Fruit fly (Drosophila melanogaster) whole organism, embryonic: Measurements from ENCODE around the gene Or85b.

ENCODE experiments used
- ATbp ChIP-seq: fragments of 200-800 bp; sonication (Bioruptor generic); optimal IDR thresholded peaks from 2 replicates; lab custom pipeline; 2017; ENCODE audit warnings: missing biosample characterization, mild to moderate bottlenecking, missing genetic modification characterization, missing genetic modification reagents
- Awh ChIP-seq: fragments of 200-800 bp; sonication (Bioruptor generic); IDR thresholded peaks from 2 replicates; pipeline ENCODE4, ENCODE4 v1.3.6; 2022; ENCODE audit warnings: missing biosample characterization, missing genetic modification characterization
- CG10267 ChIP-seq: fragments of 200-800 bp; sonication (Bioruptor generic); optimal IDR thresholded peaks from 2 replicates; lab custom pipeline; 2018; ENCODE audit warnings: missing biosample characterization, mild to moderate bottlenecking, missing genetic modification characterization, moderate library complexity
- CG10565 ChIP-seq: fragments of 200-800 bp; sonication (Bioruptor generic); optimal IDR thresholded peaks from 3 replicates; lab custom pipeline; 2016; ENCODE audit warnings: missing biosample characterization, mild to moderate bottlenecking, missing genetic modification characterization
- CG11247 ChIP-seq: fragments of 200-800 bp; sonication (Bioruptor generic); IDR thresholded peaks from 2 replicates; pipeline ENCODE4 v1.3.6; 2022; ENCODE audit warnings: missing biosample characterization, missing genetic modification characterization
- CG11696 ChIP-seq: fragments of 200-800 bp; sonication (Bioruptor generic); IDR thresholded peaks from 2 replicates; pipeline ENCODE4 v1.3.6; 2022; ENCODE audit warnings: missing biosample characterization, missing genetic modification characterization
- CG14014 ChIP-seq: fragments of 200-800 bp; sonication (Bioruptor generic); IDR thresholded peaks from 2 replicates; pipeline ENCODE4 v1.3.6; 2022; ENCODE audit warnings: missing biosample characterization, missing genetic modification characterization
- CG14965 ChIP-seq: fragments of 200-800 bp; sonication (Bioruptor generic); optimal IDR thresholded peaks from 2 replicates; lab custom pipeline; 2016; ENCODE audit warnings: missing biosample characterization, missing genetic modification characterization, borderline replicate concordance
- CG31224 ChIP-seq: fragments of 200-800 bp; sonication (Bioruptor generic); IDR thresholded peaks from 2 replicates; pipeline ENCODE4 v1.3.6; 2022; ENCODE audit warnings: missing biosample characterization, missing genetic modification characterization
- CG32532 ChIP-seq: fragments of 200-800 bp; sonication (Bioruptor generic); IDR thresholded peaks from 2 replicates; pipeline ENCODE4 v1.3.6; 2022; ENCODE audit warnings: missing biosample characterization, missing genetic modification characterization
- CG33213 ChIP-seq: fragments of 200-800 bp; sonication (Bioruptor generic); optimal IDR thresholded peaks from 3 replicates; lab custom pipeline; 2016; ENCODE audit warnings: missing biosample characterization, missing genetic modification characterization
- CG34422 ChIP-seq: fragments of 200-800 bp; sonication (Bioruptor generic); IDR thresholded peaks from 3 replicates; pipeline ENCODE4 v1.3.6; 2022; ENCODE audit warnings: missing biosample characterization, missing genetic modification characterization
- CG43689 ChIP-seq: fragments of 200-800 bp; sonication (Bioruptor generic); IDR thresholded peaks from 2 replicates; pipeline ENCODE4 v1.3.6; 2022; ENCODE audit warnings: missing biosample characterization, missing genetic modification characterization
- CG4730 ChIP-seq: fragments of 200-800 bp; sonication (Bioruptor generic); IDR thresholded peaks from 2 replicates; pipeline ENCODE4 v1.3.6; 2022; ENCODE audit warnings: missing biosample characterization, missing genetic modification characterization
- CG6175 ChIP-seq: fragments of 200-800 bp; sonication (Bioruptor generic); IDR thresholded peaks from 3 replicates; pipeline ENCODE4 v1.3.6; 2022; ENCODE audit warnings: missing biosample characterization, missing genetic modification characterization
- CG6813 ChIP-seq: fragments of 200-800 bp; sonication (Bioruptor generic); optimal IDR thresholded peaks from 2 replicates; lab custom pipeline; 2017; ENCODE audit warnings: missing biosample characterization, missing genetic modification characterization, mild to moderate bottlenecking, moderate library complexity, missing genetic modification reagents
- CG7271 ChIP-seq: fragments of 200-800 bp; sonication (Bioruptor generic); optimal IDR thresholded peaks from 2 replicates; lab custom pipeline; 2018; ENCODE audit warnings: missing biosample characterization, mild to moderate bottlenecking, missing genetic modification characterization, moderate library complexity
- CG7372 ChIP-seq: fragments of 200-800 bp; sonication (Bioruptor generic); IDR thresholded peaks from 2 replicates; pipeline ENCODE4 v1.3.6; 2022; ENCODE audit warnings: missing biosample characterization, missing genetic modification characterization
- CG8281 ChIP-seq: fragments of 200-800 bp; sonication (Bioruptor generic); optimal IDR thresholded peaks from 2 replicates; lab custom pipeline; 2018; ENCODE audit warnings: missing biosample characterization, mild to moderate bottlenecking, missing genetic modification characterization, moderate library complexity
- CG9437 ChIP-seq: fragments of 200-800 bp; sonication (Bioruptor generic); optimal IDR thresholded peaks from 2 replicates; lab custom pipeline; 2018; ENCODE audit warnings: missing biosample characterization, mild to moderate bottlenecking, missing genetic modification characterization
- Deaf1 ChIP-seq: fragments of 200-800 bp; optimal IDR thresholded peaks from 3 replicates; lab custom pipeline; 2019; ENCODE audit warnings: missing biosample characterization, mild to moderate bottlenecking, missing genetic modification characterization, moderate library complexity
- Dip3 ChIP-seq: fragments of 200-800 bp; sonication (Bioruptor generic); optimal IDR thresholded peaks from 3 replicates; lab custom pipeline; 2016; ENCODE audit warnings: missing biosample characterization, missing genetic modification characterization
- Doc3 ChIP-seq: fragments of 200-800 bp; sonication (Bioruptor generic); IDR thresholded peaks from 3 replicates; pipeline ENCODE4 v1.3.6; 2022; ENCODE audit warnings: missing biosample characterization, missing genetic modification characterization; ENCODE audit not compliant: partially characterized antibody
- Elba2 ChIP-seq: fragments of 200-800 bp; sonication (Bioruptor generic); optimal IDR thresholded peaks from 3 replicates; lab custom pipeline; 2016; ENCODE audit warnings: missing biosample characterization, missing genetic modification characterization
- Ets97D ChIP-seq: fragments of 200-800 bp; sonication (Bioruptor generic); optimal IDR thresholded peaks from 3 replicates; lab custom pipeline; 2016; ENCODE audit warnings: missing biosample characterization, missing genetic modification characterization
- HLH4C ChIP-seq: fragments of 200-800 bp; sonication (Bioruptor generic); IDR thresholded peaks from 3 replicates; pipeline ENCODE4 v1.3.6; 2022; ENCODE audit warnings: missing biosample characterization, missing genetic modification characterization; ENCODE audit not compliant: partially characterized antibody
- Hey ChIP-seq: fragments of 200-800 bp; sonication (Bioruptor generic); optimal IDR thresholded peaks from 3 replicates; lab custom pipeline; 2018; ENCODE audit warnings: missing biosample characterization, mild to moderate bottlenecking, missing genetic modification characterization
- Hr39 ChIP-seq: fragments of >200 bp; optimal IDR thresholded peaks from 2 replicates; lab custom pipeline; 2017
- Hsf ChIP-seq: fragments of 200-800 bp; sonication (Bioruptor generic); optimal IDR thresholded peaks from 3 replicates; lab custom pipeline; 2016; ENCODE audit warnings: missing biosample characterization, missing genetic modification characterization
- Jarid2 ChIP-seq: fragments of 200-800 bp; sonication (Bioruptor generic); optimal IDR thresholded peaks from 3 replicates; lab custom pipeline; 2017; ENCODE audit warnings: mild to moderate bottlenecking, missing biosample characterization, missing genetic modification reagents, missing genetic modification characterization
- Lhr ChIP-seq: fragments of 200-800 bp; sonication (Bioruptor generic); optimal IDR thresholded peaks from 3 replicates; lab custom pipeline; 2017; ENCODE audit warnings: mild to moderate bottlenecking, missing biosample characterization, missing genetic modification reagents, missing genetic modification characterization
- MTF-1 ChIP-seq: fragments of 200-800 bp; sonication (Bioruptor generic); optimal IDR thresholded peaks from 2 replicates; lab custom pipeline; 2018; ENCODE audit warnings: missing biosample characterization, mild to moderate bottlenecking, missing genetic modification characterization, borderline replicate concordance
- NC2α ChIP-seq: fragments of 200-800 bp; sonication (Bioruptor generic); optimal IDR thresholded peaks from 2 replicates; lab custom pipeline; 2016; ENCODE audit warnings: missing biosample characterization, missing genetic modification characterization
- PHDP ChIP-seq: fragments of 200-800 bp; sonication (Bioruptor generic); optimal IDR thresholded peaks from 3 replicates; lab custom pipeline; 2018; ENCODE audit warnings: missing biosample characterization, mild to moderate bottlenecking, missing genetic modification characterization, moderate library complexity
- Side ChIP-seq: fragments of 200-800 bp; sonication (Bioruptor generic); optimal IDR thresholded peaks from 2 replicates; lab custom pipeline; 2016; ENCODE audit warnings: missing biosample characterization, missing genetic modification characterization
- Ssrp ChIP-seq: fragments of 200-800 bp; sonication (Bioruptor generic); optimal IDR thresholded peaks from 2 replicates; lab custom pipeline; 2018; ENCODE audit warnings: missing biosample characterization, mild to moderate bottlenecking, missing genetic modification characterization, moderate library complexity
- amos ChIP-seq: fragments of 200-800 bp; sonication (Bioruptor generic); IDR thresholded peaks from 2 replicates; pipeline ENCODE4 v1.3.6; 2022; ENCODE audit warnings: missing biosample characterization, missing genetic modification characterization; ENCODE audit not compliant: partially characterized antibody
- btn ChIP-seq: fragments of 200-800 bp; sonication (Bioruptor generic); optimal IDR thresholded peaks from 2 replicates; lab custom pipeline; 2016; ENCODE audit warnings: missing biosample characterization, missing genetic modification characterization
- chif ChIP-seq, 2 experiments: fragments of 200-800 bp; sonication (Bioruptor generic); optimal IDR thresholded peaks; 3 replicates each; lab custom pipeline; 2016; ENCODE audit warnings: missing biosample characterization in 2 of 2, missing genetic modification characterization in 2 of 2
- ci ChIP-seq: fragments of 200-800 bp; sonication (Bioruptor generic); IDR thresholded peaks from 3 replicates; pipeline ENCODE4 v1.3.6; 2022; ENCODE audit warnings: missing biosample characterization, missing genetic modification characterization
- dpn ChIP-seq, 2 experiments: fragments of 200-800 bp; sonication (Bioruptor generic); optimal IDR thresholded peaks; 3 replicates each; lab custom pipeline; 2016; ENCODE audit warnings: missing biosample characterization in 2 of 2, missing genetic modification characterization in 2 of 2
- fd102C ChIP-seq: fragments of 200-800 bp; sonication (Bioruptor generic); optimal IDR thresholded peaks from 2 replicates; lab custom pipeline; 2018; ENCODE audit warnings: missing biosample characterization, mild to moderate bottlenecking, missing genetic modification characterization, moderate library complexity
- hth ChIP-seq: fragments of >200 bp; optimal IDR thresholded peaks from 2 replicates; lab custom pipeline; 2017; ENCODE audit warnings: inconsistent platforms
- lilli ChIP-seq: fragments of 200-800 bp; sonication (Bioruptor generic); optimal IDR thresholded peaks from 3 replicates; lab custom pipeline; 2016; ENCODE audit warnings: missing biosample characterization, missing genetic modification characterization
- mld ChIP-seq: fragments of 200-800 bp; sonication (Bioruptor generic); IDR thresholded peaks from 3 replicates; pipeline ENCODE4 v1.3.6; 2022; ENCODE audit warnings: missing biosample characterization, missing genetic modification characterization; ENCODE audit not compliant: partially characterized antibody
- nerfin-1 ChIP-seq: fragments of 200-800 bp; sonication (Bioruptor generic); optimal IDR thresholded peaks from 3 replicates; lab custom pipeline; 2019; ENCODE audit warnings: missing biosample characterization, mild to moderate bottlenecking, missing genetic modification characterization, moderate library complexity
- p53 ChIP-seq: fragments of 200-800 bp; sonication (Bioruptor generic); optimal IDR thresholded peaks from 2 replicates; lab custom pipeline; 2016; ENCODE audit warnings: missing biosample characterization, missing genetic modification characterization
- slou ChIP-seq: fragments of 200-800 bp; sonication (Bioruptor generic); optimal IDR thresholded peaks from 3 replicates; lab custom pipeline; 2016; ENCODE audit warnings: missing biosample characterization, missing genetic modification characterization
- sna ChIP-seq: fragments of 200-800 bp; sonication (Bioruptor generic); IDR thresholded peaks from 2 replicates; pipeline ENCODE4 v1.3.6; 2022; ENCODE audit warnings: missing biosample characterization, missing genetic modification characterization; ENCODE audit not compliant: partially characterized antibody
- wek ChIP-seq: fragments of 200-800 bp; sonication (Bioruptor generic); optimal IDR thresholded peaks from 3 replicates; lab custom pipeline; 2018; ENCODE audit warnings: missing biosample characterization, mild to moderate bottlenecking, missing genetic modification characterization, moderate library complexity
- z ChIP-seq: fragments of 200-800 bp; sonication (Bioruptor generic); IDR thresholded peaks from 3 replicates; pipeline ENCODE4 v1.3.6; 2022; ENCODE audit warnings: missing biosample characterization, missing genetic modification characterization

Gene Or85b

DNA sequence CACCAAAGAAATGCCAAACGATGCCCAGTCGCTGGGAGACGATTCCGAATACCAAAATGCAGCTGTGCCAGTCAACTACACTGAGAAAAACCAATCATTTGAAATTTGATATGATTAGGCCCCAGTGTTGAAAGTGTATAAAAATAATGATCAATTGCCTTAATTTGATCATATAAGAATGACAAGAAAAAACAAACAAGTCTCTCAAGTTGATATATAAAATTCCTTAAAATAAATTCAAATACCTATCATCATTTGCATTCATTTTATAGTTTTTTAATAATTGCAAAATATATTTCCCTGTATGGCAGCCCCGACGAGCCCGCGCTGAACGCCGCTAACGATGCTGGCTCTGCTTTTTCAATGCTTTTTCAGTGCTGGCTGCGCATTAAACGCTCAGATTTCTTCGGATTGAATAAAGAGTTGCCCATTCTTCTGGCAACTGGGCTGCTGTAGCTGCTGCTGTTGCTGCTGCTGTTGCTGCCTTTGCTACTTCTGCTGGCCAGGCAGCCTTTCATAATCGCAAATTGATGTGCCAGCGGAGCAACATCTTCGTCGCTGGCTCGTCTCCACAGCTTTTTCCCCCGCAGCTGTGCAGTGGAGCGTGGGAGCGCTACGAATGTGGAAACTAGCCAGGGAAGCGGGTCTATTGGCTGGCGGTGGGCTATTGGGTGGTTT is 41.3 kb downstream of the Or85b start (continued):
- no peak for TF ChIP-seq CG4730 (GFP tag; lab: Robert Waterston, UW)
- no peak for TF ChIP-seq z (GFP tag; lab: Robert Waterston, UW)
- no peak for TF ChIP-seq Hr39 (lab: Kevin White, UChicago)
- TF ChIP-seq Deaf1 (tag; lab: Kevin White, UChicago), result no peak
- no peak for TF ChIP-seq btn (GFP tag; lab: Kevin White, UChicago)
- TF ChIP-seq amos (GFP tag; lab: Robert Waterston, UW), result no peak
- no peak for TF ChIP-seq NC2α (GFP tag; lab: Kevin White, UChicago)
- TF ChIP-seq Hey, result no peak
- TF ChIP-seq nerfin-1 (tag; lab: Kevin White, UChicago), result no peak
- no peak for TF ChIP-seq Elba2
- peak; percentile 25 for TF ChIP-seq PHDP (tag; lab: Kevin White, UChicago)
- TF ChIP-seq wek (GFP tag; lab: Kevin White, UChicago), result no peak
- TF ChIP-seq hth, result no peak
- TF ChIP-seq CG6175 (GFP tag; lab: Robert Waterston, UW), result 0 out of 3 replicates have a peak, but pooled peaks have one; percentile 53
- no peak for TF ChIP-seq CG8281
- no peak for TF ChIP-seq CG34422 (GFP tag; lab: Robert Waterston, UW)
- no peak for TF ChIP-seq CG10565 (GFP tag; lab: Kevin White, UChicago)
- no peak for TF ChIP-seq p53 (GFP tag; lab: Kevin White, UChicago)
- no peak for TF ChIP-seq Awh (GFP tag; lab: Robert Waterston, UW)
- no peak for TF ChIP-seq mld (GFP tag; lab: Robert Waterston, UW)
- TF ChIP-seq Hsf (GFP tag; lab: Kevin White, UChicago), result no peak
- no peak for TF ChIP-seq CG14965 (GFP tag; lab: Kevin White, UChicago)
- TF ChIP-seq ci (GFP tag; lab: Robert Waterston, UW), result no peak
- TF ChIP-seq CG11247, result no peak
- TF ChIP-seq CG7372 (GFP tag; lab: Robert Waterston, UW), result no peak
- TF ChIP-seq Ets97D (GFP tag; lab: Kevin White, UChicago), result no peak
- no peak for TF ChIP-seq lilli
- peak in 1 of 2 experiments; percentile 23 for TF ChIP-seq dpn (GFP tag; optimal IDR thresholded peaks at IDR 0.05; lab: Kevin White, UChicago)
- TF ChIP-seq HLH4C (GFP tag; lab: Robert Waterston, UW), result no peak
- TF ChIP-seq CG9437, result peak; percentile 0
- no peak for TF ChIP-seq Dip3 (GFP tag; lab: Kevin White, UChicago)
- no peak for TF ChIP-seq Side (GFP tag; lab: Kevin White, UChicago)
- TF ChIP-seq CG32532 (GFP tag; lab: Robert Waterston, UW), result no peak
- no peak for TF ChIP-seq CG6813 (GFP tag; lab: Kevin White, UChicago)
- TF ChIP-seq ATbp (GFP tag; lab: Kevin White, UChicago), result peak; percentile 19
- no peak for TF ChIP-seq MTF-1 (GFP tag; lab: Kevin White, UChicago)
- TF ChIP-seq slou (GFP tag; lab: Kevin White, UChicago), result no peak
- TF ChIP-seq CG43689 (GFP tag; lab: Robert Waterston, UW), result no peak
- peak; percentile 19 for TF ChIP-seq CG10267 (tag; lab: Kevin White, UChicago)
- TF ChIP-seq CG33213 (GFP tag; lab: Kevin White, UChicago), result no peak
- TF ChIP-seq CG14014 (GFP tag; lab: Robert Waterston, UW), result no peak
- no peak for TF ChIP-seq Jarid2
- TF ChIP-seq CG11696 (GFP tag; lab: Robert Waterston, UW), result no peak
- no peak for TF ChIP-seq sna (GFP tag; lab: Robert Waterston, UW)
- TF ChIP-seq Ssrp (tag; lab: Kevin White, UChicago), result peak; percentile 25
- no peak for TF ChIP-seq chif (GFP tag; optimal IDR thresholded peaks at IDR 0.05; lab: Kevin White, UChicago)
- no peak for TF ChIP-seq fd102C
- TF ChIP-seq CG31224 (GFP tag; lab: Robert Waterston, UW), result no peak
- no peak for TF ChIP-seq Lhr (GFP tag; lab: Kevin White, UChicago)
- no peak for TF ChIP-seq CG7271 (tag; lab: Kevin White, UChicago)
- TF ChIP-seq Doc3 (GFP tag; lab: Robert Waterston, UW), result no peak
